Worm (Caenorhabditis elegans) whole organism, L1 larva: ENCODE results near the gene Y41D4A.1.

ENCODE experiments used
- C04F5.9 ChIP-seq: sonication (generic microtip); optimal IDR thresholded peaks from 2 replicates; lab custom pipeline; 2016; ENCODE audit warnings: missing genetic modification characterization, missing compliant biosample characterization
- C16A3.4 ChIP-seq: fragments of 150-350 bp; optimal IDR thresholded peaks from 2 replicates; lab custom pipeline; 2014; ENCODE audit warnings: missing biosample characterization, missing genetic modification characterization
- C34B4.2 ChIP-seq: sonication (generic microtip); optimal IDR thresholded peaks from 2 replicates; lab custom pipeline; 2017; ENCODE audit warnings: mild to moderate bottlenecking, missing genetic modification characterization, missing compliant biosample characterization
- Y116A8C.19 ChIP-seq: sonication (generic microtip); optimal IDR thresholded peaks from 2 replicates; lab custom pipeline; 2016; ENCODE audit warnings: missing compliant biosample characterization, missing genetic modification characterization, borderline replicate concordance
- alr-1 ChIP-seq: fragments of 200-800 bp; sonication (Bioruptor generic); optimal IDR thresholded peaks from 2 replicates; lab custom pipeline; 2018; ENCODE audit warnings: borderline replicate concordance, mild to moderate bottlenecking, missing genetic modification characterization, missing compliant biosample characterization
- aly-2 ChIP-seq: fragments of 150-350 bp; optimal IDR thresholded peaks from 2 replicates; lab custom pipeline; 2014; ENCODE audit warnings: missing biosample characterization, missing genetic modification characterization
- ama-1 ChIP-seq: fragments of 150-350 bp; optimal IDR thresholded peaks from 2 replicates; lab custom pipeline; 2014
- ceh-8 ChIP-seq: fragments of 200-800 bp; sonication (Bioruptor generic); optimal IDR thresholded peaks from 2 replicates; lab custom pipeline; 2018; ENCODE audit warnings: mild to moderate bottlenecking, missing genetic modification characterization, moderate library complexity, missing compliant biosample characterization
- ceh-90 ChIP-seq: sonication (generic microtip); optimal IDR thresholded peaks from 2 replicates; lab custom pipeline; 2016; ENCODE audit warnings: missing genetic modification characterization, missing compliant biosample characterization
- efl-3 ChIP-seq: fragments of 200-800 bp; sonication (Bioruptor generic); optimal IDR thresholded peaks from 2 replicates; lab custom pipeline; 2018; ENCODE audit warnings: mild to moderate bottlenecking, missing genetic modification characterization, missing compliant biosample characterization
- egl-13 ChIP-seq: sonication (generic microtip); optimal IDR thresholded peaks from 2 replicates; lab custom pipeline; 2016; ENCODE audit warnings: missing genotype, missing genetic modification reagents, missing genetic modification characterization, missing compliant biosample characterization
- egl-27 ChIP-seq, 2 experiments: fragments of 150-350 bp in 1 of 2; sonication (generic microtip); optimal IDR thresholded peaks; 3 replicates each; lab custom pipeline; 2017 to 2018; ENCODE audit warnings: missing biosample characterization in 2 of 2, missing genetic modification characterization in 2 of 2, missing genetic modification reagents in 2 of 2
- ets-5 ChIP-seq: fragments of 200-800 bp; sonication (Bioruptor generic); IDR thresholded peaks from 2 replicates; pipeline ENCODE4 v1.3.6; 2022; ENCODE audit warnings: missing genetic modification characterization, missing compliant biosample characterization
- fkh-4 ChIP-seq: sonication (generic microtip); optimal IDR thresholded peaks from 2 replicates; lab custom pipeline; 2016; ENCODE audit warnings: missing compliant biosample characterization, missing genetic modification characterization, borderline replicate concordance
- fos-1 ChIP-seq: fragments of 150-350 bp; optimal IDR thresholded peaks from 2 replicates; lab custom pipeline; 2014; ENCODE audit warnings: missing biosample characterization, missing genetic modification characterization
- grh-1 ChIP-seq: fragments of 200-800 bp; sonication (Bioruptor generic); IDR thresholded peaks from 2 replicates; pipeline ENCODE4 v1.3.6; 2022; ENCODE audit warnings: missing genetic modification reagents, missing genetic modification characterization, missing compliant biosample characterization
- hlh-17 ChIP-seq: fragments of 200-800 bp; sonication (Bioruptor generic); optimal IDR thresholded peaks from 2 replicates; lab custom pipeline; 2018; ENCODE audit warnings: missing genetic modification characterization, mild to moderate bottlenecking, missing compliant biosample characterization, moderate library complexity, borderline replicate concordance
- jun-1 ChIP-seq: fragments of 150-350 bp; optimal IDR thresholded peaks from 2 replicates; lab custom pipeline; 2014; ENCODE audit warnings: missing biosample characterization, missing genetic modification reagents, missing genetic modification characterization
- lin-13 ChIP-seq: fragments of 150-350 bp; optimal IDR thresholded peaks from 2 replicates; lab custom pipeline; 2014; ENCODE audit warnings: missing biosample characterization, missing genetic modification reagents, missing genetic modification characterization
- lin-14 ChIP-seq: fragments of 200-800 bp; sonication (Bioruptor generic); optimal IDR thresholded peaks from 2 replicates; lab custom pipeline; 2018; ENCODE audit warnings: mild to moderate bottlenecking, missing genetic modification characterization, moderate library complexity, missing compliant biosample characterization
- lin-35 ChIP-seq, 2 experiments: fragments of 150-350 bp; optimal IDR thresholded peaks; 2 replicates each; lab custom pipeline; 2014; ENCODE audit warnings: missing biosample characterization in 2 of 2, missing genetic modification characterization in 2 of 2, missing genetic modification reagents in 2 of 2
- lin-39 ChIP-seq: fragments of 150-350 bp; optimal IDR thresholded peaks from 2 replicates; lab custom pipeline; 2014; ENCODE audit warnings: missing biosample characterization, missing genetic modification reagents, missing genetic modification characterization
- lsy-2 ChIP-seq, 2 experiments: fragments of 150-350 bp; optimal IDR thresholded peaks; 2 replicates each; lab custom pipeline; 2014; ENCODE audit warnings: missing biosample characterization in 2 of 2, missing genetic modification characterization in 2 of 2
- mep-1 ChIP-seq: fragments of 150-350 bp; optimal IDR thresholded peaks from 2 replicates; lab custom pipeline; 2014; ENCODE audit warnings: missing biosample characterization, missing genetic modification characterization
- nhr-19 ChIP-seq: fragments of 200-800 bp; sonication (Bioruptor generic); conservative IDR thresholded peaks from 2 replicates; pipeline ENCODE4 v1.3.6; 2022; ENCODE audit warnings: missing genetic modification characterization, missing compliant biosample characterization
- nhr-28 ChIP-seq: fragments of 150-350 bp; optimal IDR thresholded peaks from 2 replicates; lab custom pipeline; 2014; ENCODE audit warnings: missing biosample characterization, missing genetic modification characterization
- nhr-47 ChIP-seq: sonication (generic microtip); optimal IDR thresholded peaks from 2 replicates; lab custom pipeline; 2016; ENCODE audit warnings: mild to moderate bottlenecking, missing genetic modification characterization, moderate library complexity, missing compliant biosample characterization
- nhr-71 ChIP-seq: sonication (generic microtip); optimal IDR thresholded peaks from 2 replicates; lab custom pipeline; 2016; ENCODE audit warnings: mild to moderate bottlenecking, missing genetic modification characterization, moderate library complexity, missing compliant biosample characterization
- nhr-76 ChIP-seq: sonication (generic microtip); optimal IDR thresholded peaks from 2 replicates; lab custom pipeline; 2017; ENCODE audit warnings: missing biosample characterization, missing genetic modification characterization
- nhr-77 ChIP-seq: fragments of 150-350 bp; optimal IDR thresholded peaks from 2 replicates; lab custom pipeline; 2014; ENCODE audit warnings: missing biosample characterization, missing genetic modification characterization
- nhr-85 ChIP-seq: sonication (generic microtip); peaks from one replicate; lab custom pipeline; 2016; ENCODE audit warnings: missing genetic modification characterization, inconsistent platforms, missing compliant biosample characterization
- nhr-90 ChIP-seq: sonication (generic microtip); optimal IDR thresholded peaks from 2 replicates; lab custom pipeline; 2016; ENCODE audit warnings: mild to moderate bottlenecking, missing genetic modification characterization, missing compliant biosample characterization; ENCODE audit not compliant: poor library complexity
- pag-3 ChIP-seq: sonication (generic microtip); optimal IDR thresholded peaks from 2 replicates; lab custom pipeline; 2017; ENCODE audit warnings: missing genetic modification characterization, mild to moderate bottlenecking, missing compliant biosample characterization, antibody characterized with exemption, borderline replicate concordance; ENCODE audit not compliant: insufficient read depth
- rnt-1 ChIP-seq: sonication (generic microtip); optimal IDR thresholded peaks from 2 replicates; lab custom pipeline; 2016; ENCODE audit warnings: mild to moderate bottlenecking, missing genetic modification characterization, moderate library complexity, missing compliant biosample characterization
- sptf-1 ChIP-seq: fragments of 150-350 bp; optimal IDR thresholded peaks from 2 replicates; lab custom pipeline; 2014; ENCODE audit warnings: missing biosample characterization, missing genetic modification characterization
- sup-37 ChIP-seq: fragments of 200-800 bp; sonication (Bioruptor generic); optimal IDR thresholded peaks from 2 replicates; lab custom pipeline; 2018; ENCODE audit warnings: mild to moderate bottlenecking, missing genetic modification characterization, missing compliant biosample characterization
- tbx-2 ChIP-seq: sonication (generic microtip); optimal IDR thresholded peaks from 2 replicates; lab custom pipeline; 2016; ENCODE audit warnings: missing genetic modification characterization, missing compliant biosample characterization
- tlp-1 ChIP-seq: fragments of 150-350 bp; optimal IDR thresholded peaks from 2 replicates; lab custom pipeline; 2014; ENCODE audit warnings: missing biosample characterization, missing genetic modification characterization
- xbp-1 ChIP-seq: sonication (generic microtip); optimal IDR thresholded peaks from 2 replicates; lab custom pipeline; 2016; ENCODE audit warnings: missing genetic modification characterization, missing compliant biosample characterization
- zip-4 ChIP-seq: fragments of 200-800 bp; sonication (Bioruptor generic); optimal IDR thresholded peaks from 2 replicates; lab custom pipeline; 2018; ENCODE audit warnings: mild to moderate bottlenecking, missing genetic modification characterization, moderate library complexity, missing compliant biosample characterization

The Y41D4A.1 gene

ce11 chrIV:1824065-1824531 is 52.2 kb downstream of the Y41D4A.1 start, which contains the start of gene cmk-1 (continued):
- TF ChIP-seq ets-5 (GFP tag; lab: Robert Waterston, UW) (no peak), nhr-19 (peak; percentile 36), zip-4 (no peak), ceh-8 (GFP tag; lab: Kevin White, UChicago) (peak; percentile 62), rnt-1 (tag; lab: Kevin White, UChicago) (peak; percentile 62), tlp-1 (tag; lab: Kevin White, UChicago) (no peak), fkh-4 (no peak), fos-1 (tag; lab: Kevin White, UChicago) (peak; percentile 28), egl-13 (tag; lab: Kevin White, UChicago) (peak; percentile 77), sup-37 (GFP tag; lab: Kevin White, UChicago) (no peak), C16A3.4 (tag; lab: Kevin White, UChicago) (no peak), lin-39 (tag; lab: Kevin White, UChicago) (no peak), pag-3 (tag; lab: Kevin White, UChicago) (peak; percentile 83), nhr-76 (no peak), C04F5.9 (tag; lab: Kevin White, UChicago) (no peak), alr-1 (tag; lab: Kevin White, UChicago) (no peak), Y116A8C.19 (no peak), lin-13 (GFP tag; lab: Kevin White, UChicago) (no peak), nhr-71 (tag; lab: Kevin White, UChicago) (peak; percentile 80), aly-2 (tag; lab: Kevin White, UChicago) (no peak), nhr-47 (peak; percentile 79), nhr-28 (tag; lab: Kevin White, UChicago) (no peak), lin-14 (GFP tag; lab: Kevin White, UChicago) (peak; percentile 96), lsy-2 (tag; optimal IDR thresholded peaks at IDR 0.05; lab: Kevin White, UChicago) (peak; percentile 43 to 62), tbx-2 (tag; lab: Kevin White, UChicago) (peak; percentile 75), nhr-77 (tag; lab: Kevin White, UChicago) (no peak), lin-35 (GFP tag; optimal IDR thresholded peaks at IDR 0.05; lab: Kevin White, UChicago) (peak in 1 of 2 experiments; percentile 30), C34B4.2 (tag; lab: Kevin White, UChicago) (no peak), hlh-17 (GFP tag; lab: Kevin White, UChicago) (no peak), sptf-1 (tag; lab: Kevin White, UChicago) (no peak), ceh-90 (no peak), ama-1 (lab: Kevin White, UChicago) (no peak), mep-1 (tag; lab: Kevin White, UChicago) (peak; percentile 18), xbp-1 (tag; lab: Kevin White, UChicago) (peak; percentile 40), grh-1 (GFP tag; lab: Robert Waterston, UW) (no peak), efl-3 (GFP tag; lab: Kevin White, UChicago) (no peak), nhr-90 (tag; lab: Kevin White, UChicago) (no peak), jun-1 (no peak), nhr-85 (no peak), egl-27 (tag; optimal IDR thresholded peaks at IDR 0.05; lab: Kevin White, UChicago) (no peak)
